Fruit fly (Drosophila melanogaster) whole organism, wandering third instar larva: Measurements from ENCODE around the gene Nepl15.

Source experiments
- Abd-B ChIP-seq: fragments of >200 bp; optimal IDR thresholded peaks from 2 replicates; lab custom pipeline; 2017; ENCODE audit warnings: missing biosample characterization, missing genetic modification characterization
- Hr83 ChIP-seq: fragments of 200-300 bp; sonication (Bioruptor generic); optimal IDR thresholded peaks from 2 replicates; lab custom pipeline; 2016; ENCODE audit warnings: missing biosample characterization, mild to moderate bottlenecking, missing genetic modification characterization, moderate library complexity; ENCODE audit not compliant: poor library complexity, severe bottlenecking
- Sp1 ChIP-seq: fragments of 200-800 bp; sonication (Bioruptor generic); optimal IDR thresholded peaks from 3 replicates; lab custom pipeline; 2019; ENCODE audit warnings: missing biosample characterization, mild to moderate bottlenecking, missing genetic modification characterization, moderate library complexity
- dl ChIP-seq, 2 experiments: fragments of 175-275, 200-275 bp in 1 of 2; fragments of 200-275 bp in 1 of 2; sonication (Bioruptor generic); optimal IDR thresholded peaks; lab custom pipeline; 2018; ENCODE audit warnings: mild to moderate bottlenecking in 2 of 2, missing biosample characterization in 2 of 2, missing genetic modification characterization in 2 of 2, moderate library complexity in 2 of 2; ENCODE audit not compliant: partially characterized antibody in 2 of 2, insufficient read depth in 1 of 2
- tai ChIP-seq: sonication (Bioruptor generic); optimal IDR thresholded peaks from 2 replicates; lab custom pipeline; 2016; ENCODE audit warnings: missing biosample characterization, missing genetic modification characterization

DNA sequence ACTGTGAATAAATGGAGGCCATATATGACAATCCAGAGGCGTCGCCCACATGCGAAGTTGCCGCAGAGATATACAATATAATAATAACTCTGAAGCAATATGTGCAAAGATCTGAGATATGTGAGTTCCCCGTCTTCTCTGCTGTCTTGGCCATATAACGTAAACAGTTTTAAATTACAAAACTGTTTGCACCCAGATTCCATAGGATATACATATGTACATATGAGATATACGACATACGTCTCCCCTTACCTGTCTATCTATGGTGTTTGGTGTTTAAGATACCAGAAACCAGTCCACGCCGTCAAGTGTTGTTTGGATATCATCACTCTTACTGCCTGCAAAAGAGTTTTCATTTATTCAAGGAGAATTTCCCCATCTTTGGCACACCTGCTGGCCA lies 9.7 kb downstream of the Nepl15 start:
- TF ChIP-seq dl (GFP tag; optimal IDR thresholded peaks at IDR 0.05; lab: Kevin White, UChicago; ENCODE audit: insufficient read depth in 1 of 2, partially characterized antibody in 2 of 2) (no peak), Abd-B (GFP tag; lab: Kevin White, UChicago) (no peak), tai (GFP tag; lab: Kevin White, UChicago) (no peak), Hr83 (GFP tag; lab: Kevin White, UChicago) (no peak), Sp1 (GFP tag; lab: Kevin White, UChicago) (no peak)
